Worm (Caenorhabditis elegans): ENCODE results near the gene tmem-231.

The tmem-231 gene

ce11 chrIV:8468729-8469340 lies 42.2 kb downstream of the tmem-231 start (continued):
- peak; percentile 16; the same call in 1 of the 2 replicates for TF ChIP-seq B0019.2 (GFP tag; conservative IDR thresholded peaks at IDR 0.05)
- peak; percentile 59; the same call in 1 of the 2 replicates for TF ChIP-seq D2030.7 (GFP tag; IDR thresholded peaks at IDR 0.05)
- TF ChIP-seq attf-6 (GFP tag; IDR thresholded peaks at IDR 0.05): peak; percentile 49; the same call in 1 of the 2 replicates
- TF ChIP-seq egl-44 (GFP tag; IDR thresholded peaks at IDR 0.05): 0 out of 2 replicates have a peak, but pooled peaks have one; percentile 16

- TF ChIP-seq dox-1 (GFP tag; IDR thresholded peaks at IDR 0.05) (0 out of 2 replicates have a peak, but pooled peaks have one; percentile 42), F33H1.4 (GFP tag; IDR thresholded peaks at IDR 0.05) (peak; percentile 52), hsf-1 (GFP tag; IDR thresholded peaks at IDR 0.05) (peak; percentile 95)
Observed at ce11 chrIV:8470206-8470605, 43.6 kb downstream of the tmem-231 start.

ce11 chrIV:8472493-8472892 lies 45.9 kb downstream of the tmem-231 start, which contains the start of gene oat-1:
Gene oat-1 (minus strand): TSS chrIV:8472593.
- TF ChIP-seq hmg-20 (GFP tag; IDR thresholded peaks at IDR 0.05) (no peak), ceh-40 (GFP tag; IDR thresholded peaks at IDR 0.05) (no peak), Y67H2A.10 (GFP tag; conservative IDR thresholded peaks at IDR 0.05) (no peak), ztf-22 (GFP tag; optimal IDR thresholded peaks at IDR 0.05) (no peak)

ce11 chrIV:8473756-8474155 lies 47.2 kb downstream of the tmem-231 start, which contains the start of gene C28C12.11:
Gene C28C12.11 (plus strand): TSS chrIV:8474056.
- TF ChIP-seq B0035.1 (tag; optimal IDR thresholded peaks at IDR 0.05) (no peak), ztf-3 (GFP tag; optimal IDR thresholded peaks at IDR 0.05) (no peak), mes-4 (tag; optimal IDR thresholded peaks at IDR 0.05) (no peak), tbp1 (GFP tag; optimal IDR thresholded peaks at IDR 0.05) (no peak), lag-1 (GFP tag; IDR thresholded peaks at IDR 0.05) (no peak)

- TF ChIP-seq nhr-80 (tag; optimal IDR thresholded peaks at IDR 0.05) (peak; percentile 86), pha-4 (tag; optimal IDR thresholded peaks at IDR 0.05) (no peak)
Observed at ce11 chrIV:8475030-8475679, 48.6 kb downstream of the tmem-231 start.

- TF ChIP-seq lsl-1 (GFP tag; optimal IDR thresholded peaks at IDR 0.05) (no peak), hmg-20 (GFP tag; IDR thresholded peaks at IDR 0.05) (no peak), F33H1.4 (GFP tag; IDR thresholded peaks at IDR 0.05) (no peak), madf-6 (GFP tag; IDR thresholded peaks at IDR 0.05) (no peak), xnd-1 (tag; optimal IDR thresholded peaks at IDR 0.05) (no peak), B0336.3 (GFP tag; IDR thresholded peaks at IDR 0.05) (no peak), ceh-58 (GFP tag; IDR thresholded peaks at IDR 0.05) (no peak), let-526 (GFP tag; IDR thresholded peaks at IDR 0.05) (no peak), bed-2 (GFP tag; IDR thresholded peaks at IDR 0.05) (no peak), ztf-18 (tag; optimal IDR thresholded peaks at IDR 0.05) (no peak), F39B2.1 (GFP tag; IDR thresholded peaks at IDR 0.05) (no peak), lsy-27 (tag; optimal IDR thresholded peaks at IDR 0.05; ENCODE audit: borderline replicate concordance, insufficient read depth) (no peak), F52B5.7 (tag; optimal IDR thresholded peaks at IDR 0.05) (no peak), F22D6.2 (tag; optimal IDR thresholded peaks at IDR 0.05) (no peak), hsf-1 (GFP tag; IDR thresholded peaks at IDR 0.05) (no peak), unc-62 (GFP tag; optimal IDR thresholded peaks at IDR 0.05) (no peak)
Observed at ce11 chrIV:8476166-8476565, 49.6 kb downstream of the tmem-231 start.

Measured in whole organism, young adult.